Worm (Caenorhabditis elegans): ENCODE results near the gene nhr-203.

ce11 chrV:443193-443592, 16.4 kb upstream of the nhr-203 start, which contains the start of gene srh-33:
- no peak for TF ChIP-seq him-1 (tag; optimal IDR thresholded peaks at IDR 0.05)
- TF ChIP-seq W03F9.2 (tag; optimal IDR thresholded peaks at IDR 0.05): no peak
- TF ChIP-seq dao-5 (tag; optimal IDR thresholded peaks at IDR 0.05): no peak

Data from whole organism, L4/young adult.